Fruit fly (Drosophila melanogaster) whole organism, embryonic: ENCODE results near the gene Polr1C.

Experiments used
- CG12744 ChIP-seq: fragments of 200-800 bp; sonication (Bioruptor generic); optimal IDR thresholded peaks from 2 replicates; lab custom pipeline; 2016; ENCODE audit warnings: missing biosample characterization, missing genetic modification characterization
- CG12769 ChIP-seq: fragments of 200-800 bp; sonication (Bioruptor generic); optimal IDR thresholded peaks from 2 replicates; lab custom pipeline; 2019; ENCODE audit warnings: missing biosample characterization, mild to moderate bottlenecking, missing genetic modification characterization, moderate library complexity
- CG13424 ChIP-seq: fragments of 200-800 bp; sonication (Bioruptor generic); optimal IDR thresholded peaks from 2 replicates; lab custom pipeline; 2019; ENCODE audit warnings: missing biosample characterization, mild to moderate bottlenecking, missing genetic modification characterization, moderate library complexity
- CG13624 ChIP-seq: fragments of 200-800 bp; sonication (Bioruptor generic); optimal IDR thresholded peaks from 2 replicates; lab custom pipeline; 2016; ENCODE audit warnings: missing biosample characterization, missing genetic modification characterization
- CG1647 ChIP-seq: fragments of 200-800 bp; sonication (Bioruptor generic); optimal IDR thresholded peaks from 3 replicates; lab custom pipeline; 2016; ENCODE audit warnings: missing biosample characterization, missing genetic modification characterization
- CG17385 ChIP-seq: fragments of 200-800 bp; sonication (Bioruptor generic); optimal IDR thresholded peaks from 3 replicates; lab custom pipeline; 2018; ENCODE audit warnings: missing biosample characterization, mild to moderate bottlenecking, missing genetic modification characterization
- CG17912 ChIP-seq: fragments of 200-800 bp; sonication (Bioruptor generic); optimal IDR thresholded peaks from 2 replicates; lab custom pipeline; 2018; ENCODE audit warnings: missing biosample characterization, mild to moderate bottlenecking, missing genetic modification characterization
- CG18476 ChIP-seq: fragments of 200-800 bp; sonication (Bioruptor generic); optimal IDR thresholded peaks from 2 replicates; lab custom pipeline; 2016; ENCODE audit warnings: missing biosample characterization, mild to moderate bottlenecking, missing genetic modification characterization
- CG18599 ChIP-seq: fragments of 200-800 bp; sonication (Bioruptor generic); optimal IDR thresholded peaks from 3 replicates; lab custom pipeline; 2017; ENCODE audit warnings: missing biosample characterization, missing genetic modification characterization, mild to moderate bottlenecking, moderate library complexity, missing genetic modification reagents
- CG18764 ChIP-seq: fragments of 200-800 bp; sonication (Bioruptor generic); optimal IDR thresholded peaks from 3 replicates; lab custom pipeline; 2016; ENCODE audit warnings: missing biosample characterization, missing genetic modification characterization
- CG34422 ChIP-seq: fragments of 200-800 bp; sonication (Bioruptor generic); IDR thresholded peaks from 3 replicates; pipeline ENCODE4 v1.3.6; 2022; ENCODE audit warnings: missing biosample characterization, missing genetic modification characterization
- CG4854 ChIP-seq: fragments of 200-800 bp; sonication (Bioruptor generic); optimal IDR thresholded peaks from 2 replicates; lab custom pipeline; 2016; ENCODE audit warnings: missing biosample characterization, missing genetic modification characterization, inconsistent platforms
- CG6689 ChIP-seq: fragments of 200-800 bp; sonication (Bioruptor generic); IDR thresholded peaks from 2 replicates; pipeline ENCODE4 v1.3.6; 2022; ENCODE audit warnings: missing biosample characterization, missing genetic modification characterization
- CG6765 ChIP-seq: fragments of 200-800 bp; sonication (Bioruptor generic); optimal IDR thresholded peaks from 3 replicates; lab custom pipeline; 2017; ENCODE audit warnings: missing biosample characterization, mild to moderate bottlenecking, missing genetic modification characterization
- CG6791 ChIP-seq: fragments of 200-800 bp; sonication (Bioruptor generic); IDR thresholded peaks from 3 replicates; pipeline ENCODE4 v1.3.6; 2022; ENCODE audit warnings: missing biosample characterization, missing genetic modification characterization; ENCODE audit not compliant: partially characterized antibody
- CG7745 ChIP-seq: fragments of 200-800 bp; sonication (Bioruptor generic); optimal IDR thresholded peaks from 2 replicates; lab custom pipeline; 2018; ENCODE audit warnings: missing biosample characterization, mild to moderate bottlenecking, missing genetic modification characterization, moderate library complexity
- CG7963 ChIP-seq: fragments of 200-800 bp; sonication (Bioruptor generic); IDR thresholded peaks from 3 replicates; pipeline ENCODE4 v1.3.6; 2022; ENCODE audit warnings: missing biosample characterization, missing genetic modification characterization; ENCODE audit not compliant: partially characterized antibody
- CkIIα-i1 ChIP-seq: fragments of 200-800 bp; sonication (Bioruptor generic); IDR thresholded peaks from 2 replicates; pipeline ENCODE4 v1.3.6; 2022; ENCODE audit warnings: missing biosample characterization, missing genetic modification characterization
- Dbx ChIP-seq: fragments of 200-800 bp; sonication (Bioruptor generic); IDR thresholded peaks from 3 replicates; pipeline ENCODE4 v1.3.6; 2022; ENCODE audit warnings: missing biosample characterization, missing genetic modification characterization
- Dek ChIP-seq: fragments of 200-800 bp; sonication (Bioruptor generic); optimal IDR thresholded peaks from 3 replicates; lab custom pipeline; 2019; ENCODE audit warnings: missing biosample characterization, mild to moderate bottlenecking, missing genetic modification characterization, moderate library complexity
- Dll ChIP-seq: fragments of 200-800 bp; sonication (Bioruptor generic); IDR thresholded peaks from 4 replicates; pipeline ENCODE4 v1.3.6; 2022; ENCODE audit warnings: missing biosample characterization, missing genetic modification characterization; ENCODE audit not compliant: partially characterized antibody
- E2f2 ChIP-seq: fragments of 200-800 bp; sonication (Bioruptor generic); IDR thresholded peaks from 2 replicates; pipeline ENCODE4 v1.3.6; 2022; ENCODE audit warnings: missing biosample characterization, missing genetic modification characterization
- Elba2 ChIP-seq: fragments of 200-800 bp; sonication (Bioruptor generic); optimal IDR thresholded peaks from 3 replicates; lab custom pipeline; 2016; ENCODE audit warnings: missing biosample characterization, missing genetic modification characterization
- Ets65A ChIP-seq: fragments of 200-800 bp; sonication (Bioruptor generic); peaks from one replicate; lab custom pipeline; 2016; ENCODE audit warnings: missing biosample characterization, missing genetic modification characterization
- Hr51 ChIP-seq, 2 experiments: fragments of 200-800 bp; sonication (Bioruptor generic); optimal IDR thresholded peaks; 2 replicates in 1 of 2; 3 replicates in 1 of 2; lab custom pipeline; 2016 to 2018; ENCODE audit warnings: missing biosample characterization in 2 of 2, missing genetic modification characterization in 2 of 2, mild to moderate bottlenecking in 1 of 2, moderate library complexity in 1 of 2
- Kr ChIP-seq: fragments of 200-800 bp; sonication (Bioruptor generic); optimal IDR thresholded peaks from 2 replicates; lab custom pipeline; 2017; ENCODE audit warnings: missing biosample characterization, mild to moderate bottlenecking, missing genetic modification characterization
- MESR4 ChIP-seq: fragments of 200-800 bp; sonication (Bioruptor generic); optimal IDR thresholded peaks from 2 replicates; lab custom pipeline; 2018; ENCODE audit warnings: missing biosample characterization, mild to moderate bottlenecking, missing genetic modification characterization, moderate library complexity
- Med ChIP-seq: fragments of 200-800 bp; sonication (Bioruptor generic); peaks from one replicate; lab custom pipeline; 2016; ENCODE audit warnings: missing biosample characterization, missing genetic modification characterization, mild to moderate bottlenecking, inconsistent platforms, moderate library complexity
- Oaz ChIP-seq: fragments of 200-800 bp; sonication (Bioruptor generic); IDR thresholded peaks from 2 replicates; pipeline ENCODE4 v1.3.6; 2022; ENCODE audit warnings: missing biosample characterization, missing genetic modification characterization
- PHDP ChIP-seq: fragments of 200-800 bp; sonication (Bioruptor generic); optimal IDR thresholded peaks from 3 replicates; lab custom pipeline; 2018; ENCODE audit warnings: missing biosample characterization, mild to moderate bottlenecking, missing genetic modification characterization, moderate library complexity
- Ptx1 ChIP-seq: fragments of 200-800 bp; sonication (Bioruptor generic); IDR thresholded peaks from 2 replicates; pipeline ENCODE4 v1.3.6; 2022; ENCODE audit warnings: missing biosample characterization, missing genetic modification characterization
- Rx ChIP-seq: fragments of 200-800 bp; sonication (Bioruptor generic); IDR thresholded peaks from 2 replicates; pipeline ENCODE4 v1.3.6; 2022; ENCODE audit warnings: missing biosample characterization, missing genetic modification characterization
- Scr ChIP-seq: fragments of 200-800 bp; sonication (Bioruptor generic); IDR thresholded peaks from 2 replicates; pipeline ENCODE4 v1.3.6; 2022; ENCODE audit warnings: missing biosample characterization, missing genetic modification characterization; ENCODE audit not compliant: partially characterized antibody
- YL-1 ChIP-seq: fragments of 200-800 bp; sonication (Bioruptor generic); optimal IDR thresholded peaks from 3 replicates; lab custom pipeline; 2017; ENCODE audit warnings: missing biosample characterization, mild to moderate bottlenecking, missing genetic modification characterization
- aop ChIP-seq: fragments of 200-800 bp; sonication (Bioruptor generic); IDR thresholded peaks from 2 replicates; pipeline ENCODE4 v1.3.6; 2022; ENCODE audit warnings: missing biosample characterization, missing genetic modification characterization
- ash1 ChIP-seq: fragments of 200-800 bp; sonication (Bioruptor generic); optimal IDR thresholded peaks from 2 replicates; lab custom pipeline; 2018; ENCODE audit warnings: missing biosample characterization, mild to moderate bottlenecking, missing genetic modification characterization
- cad ChIP-seq: fragments of >200 bp; optimal IDR thresholded peaks from 2 replicates; lab custom pipeline; 2017; ENCODE audit warnings: missing biosample characterization, missing genetic modification characterization
- cato ChIP-seq: fragments of 200-800 bp; sonication (Bioruptor generic); optimal IDR thresholded peaks from 2 replicates; lab custom pipeline; 2016; ENCODE audit warnings: missing biosample characterization, missing genetic modification characterization, borderline replicate concordance
- crc ChIP-seq: fragments of 200-800 bp; sonication (Bioruptor generic); optimal IDR thresholded peaks from 2 replicates; lab custom pipeline; 2016; ENCODE audit warnings: missing biosample characterization, missing genetic modification characterization
- cwo ChIP-seq: fragments of 200-800 bp; sonication (Bioruptor generic); optimal IDR thresholded peaks from 3 replicates; lab custom pipeline; 2017; ENCODE audit warnings: missing biosample characterization, missing genetic modification characterization, mild to moderate bottlenecking, moderate library complexity, missing genetic modification reagents
- gt ChIP-seq: fragments of 200-800 bp; sonication (Bioruptor generic); IDR thresholded peaks from 2 replicates; pipeline ENCODE4 v1.3.6; 2022; ENCODE audit warnings: missing biosample characterization, missing genetic modification characterization
- odd ChIP-seq: fragments of 200-800 bp; sonication (Bioruptor generic); optimal IDR thresholded peaks from 2 replicates; lab custom pipeline; 2017; ENCODE audit warnings: missing biosample characterization, mild to moderate bottlenecking, missing genetic modification characterization
- pita ChIP-seq: fragments of 200-800 bp; sonication (Bioruptor generic); optimal IDR thresholded peaks from 2 replicates; lab custom pipeline; 2017; ENCODE audit warnings: missing biosample characterization, mild to moderate bottlenecking, missing genetic modification characterization
- pum ChIP-seq: fragments of 200-800 bp; sonication (Bioruptor generic); optimal IDR thresholded peaks from 2 replicates; lab custom pipeline; 2016; ENCODE audit warnings: missing biosample characterization, missing genetic modification characterization
- salm ChIP-seq: fragments of 200-800 bp; sonication (Bioruptor generic); optimal IDR thresholded peaks from 2 replicates; lab custom pipeline; 2018; ENCODE audit warnings: missing biosample characterization, mild to moderate bottlenecking, missing genetic modification characterization
- sens ChIP-seq: fragments of 200-800 bp; sonication (Bioruptor generic); peaks from one replicate; lab custom pipeline; 2016; ENCODE audit warnings: missing biosample characterization, missing genetic modification characterization
- slbo ChIP-seq: fragments of 200-800 bp; sonication (Bioruptor generic); IDR thresholded peaks from 2 replicates; pipeline ENCODE4 v1.3.6; 2022; ENCODE audit warnings: missing biosample characterization, missing genetic modification characterization
- tll ChIP-seq, 2 experiments: fragments of 200-800 bp in 1 of 2; fragments of >200 bp in 1 of 2; sonication (Bioruptor generic) in 1 of 2; optimal IDR thresholded peaks; 2 replicates each; lab custom pipeline; 2017 to 2019; ENCODE audit warnings: missing biosample characterization in 2 of 2, missing genetic modification characterization in 2 of 2, mild to moderate bottlenecking in 1 of 2, moderate library complexity in 1 of 2
- tna ChIP-seq: fragments of 200-800 bp; sonication (Bioruptor generic); IDR thresholded peaks from 2 replicates; pipeline ENCODE4 v1.3.6; 2022; ENCODE audit warnings: missing biosample characterization, missing genetic modification characterization; ENCODE audit not compliant: partially characterized antibody
- vnd ChIP-seq: fragments of 200-800 bp; sonication (Bioruptor generic); IDR thresholded peaks from 3 replicates; pipeline ENCODE4 v1.3.6; 2022; ENCODE audit warnings: missing biosample characterization, missing genetic modification characterization; ENCODE audit not compliant: partially characterized antibody

Polr1C gene

dm6 chr2L:4949453-4950045, 19.3 kb upstream of the Polr1C start, which contains the start of gene jet (continued):
- TF ChIP-seq cato (GFP tag; lab: Kevin White, UChicago): no peak
- TF ChIP-seq CG13424: no peak
- no peak for TF ChIP-seq gt (GFP tag; lab: Robert Waterston, UW)
- TF ChIP-seq CG6791: peak; percentile 57; the same call in 2 of the 3 replicates
- TF ChIP-seq odd (GFP tag; lab: Kevin White, UChicago): no peak
- TF ChIP-seq Oaz (GFP tag; lab: Robert Waterston, UW): no peak
- no peak for TF ChIP-seq tll (GFP tag; optimal IDR thresholded peaks at IDR 0.05; lab: Kevin White, UChicago)
- TF ChIP-seq Dbx: no peak
- TF ChIP-seq CG18476 (GFP tag; lab: Kevin White, UChicago): no peak
- TF ChIP-seq CG18764: no peak
- TF ChIP-seq CG13624: no peak
- peak; percentile 24; the same call in 1 of the 3 replicates for TF ChIP-seq CG34422 (GFP tag; lab: Robert Waterston, UW)
- TF ChIP-seq E2f2: peak; percentile 59
- no peak for TF ChIP-seq Elba2 (GFP tag; lab: Kevin White, UChicago)
- TF ChIP-seq Rx (GFP tag; lab: Robert Waterston, UW): no peak
- peak; percentile 43; the same call in 1 of the 3 replicates for TF ChIP-seq vnd
- no peak for TF ChIP-seq CG7745
- TF ChIP-seq PHDP (tag; lab: Kevin White, UChicago): no peak
- no peak for TF ChIP-seq Hr51 (GFP tag; optimal IDR thresholded peaks at IDR 0.05; lab: Kevin White, UChicago)
- no peak for TF ChIP-seq sens (GFP tag; lab: Kevin White, UChicago)
- no peak for TF ChIP-seq Dek (tag; lab: Kevin White, UChicago)
- TF ChIP-seq CG12744 (GFP tag; lab: Kevin White, UChicago): no peak
- no peak for TF ChIP-seq pita (GFP tag; lab: Kevin White, UChicago)
- TF ChIP-seq Dll (GFP tag; lab: Robert Waterston, UW): 0 out of 4 replicates have a peak, but pooled peaks have one; percentile 22
- TF ChIP-seq salm (tag; lab: Kevin White, UChicago): no peak
- no peak for TF ChIP-seq tna (GFP tag; lab: Robert Waterston, UW)
- TF ChIP-seq Ptx1: no peak
- TF ChIP-seq CG4854: no peak
- TF ChIP-seq Kr (GFP tag; lab: Kevin White, UChicago): no peak
- TF ChIP-seq YL-1 (GFP tag; lab: Kevin White, UChicago): peak; percentile 2
- TF ChIP-seq CG12769: no peak
- TF ChIP-seq cwo (GFP tag; lab: Kevin White, UChicago): no peak
- TF ChIP-seq CkIIα-i1 (GFP tag; lab: Robert Waterston, UW): no peak
- no peak for TF ChIP-seq CG6765 (GFP tag; lab: Kevin White, UChicago)
- TF ChIP-seq CG7963 (GFP tag; lab: Robert Waterston, UW): peak; percentile 55; the same call in 1 of the 3 replicates
- TF ChIP-seq CG1647 (GFP tag; lab: Kevin White, UChicago): no peak
- TF ChIP-seq MESR4 (GFP tag; lab: Kevin White, UChicago): peak; percentile 65
- no peak for TF ChIP-seq CG18599
- TF ChIP-seq ash1 (GFP tag; lab: Kevin White, UChicago): no peak
- no peak for TF ChIP-seq crc (GFP tag; lab: Kevin White, UChicago)
- TF ChIP-seq pum: no peak
- TF ChIP-seq Med: peak; percentile 67
- no peak for TF ChIP-seq CG17385 (GFP tag; lab: Kevin White, UChicago)
- no peak for TF ChIP-seq aop (GFP tag; lab: Robert Waterston, UW)
- TF ChIP-seq cad: no peak
- no peak for TF ChIP-seq slbo (GFP tag; lab: Robert Waterston, UW)
- TF ChIP-seq CG6689 (GFP tag; lab: Robert Waterston, UW): no peak
- no peak for TF ChIP-seq Ets65A (GFP tag; lab: Kevin White, UChicago)
- peak; percentile 24; the same call in 1 of the 2 replicates for TF ChIP-seq Scr (GFP tag; lab: Robert Waterston, UW)
- no peak for TF ChIP-seq CG17912 (GFP tag; lab: Kevin White, UChicago)
